Worm (Caenorhabditis elegans): ENCODE results near the gene arp-6.
A peak's percentile ranks its signal among the peaks of the same experiment; 100 is the strongest.

arp-6 gene

ce11 chrII:8062334-8062791 is 25.2 kb upstream of the arp-6 start, which contains the start of gene ufd-2:
Gene ufd-2, plus strand, starts transcription at chrII:8062741.
- TF ChIP-seq ceh-91 (GFP tag; IDR thresholded peaks at IDR 0.05) (0 out of 2 replicates have a peak, but pooled peaks have one; percentile 62), gei-17 (GFP tag; optimal IDR thresholded peaks at IDR 0.05) (no peak), lsl-1 (GFP tag; optimal IDR thresholded peaks at IDR 0.05) (peak; percentile 64), attf-3 (GFP tag; conservative IDR thresholded peaks at IDR 0.05) (peak; percentile 59; the same call in 1 of the 2 replicates), ZK185.1 (tag; optimal IDR thresholded peaks at IDR 0.05; ENCODE audit: poor library complexity, severe bottlenecking) (peak; percentile 23), dpl-1 (GFP tag; optimal IDR thresholded peaks at IDR 0.05) (peak; percentile 48), D2030.7 (GFP tag; IDR thresholded peaks at IDR 0.05) (peak; percentile 77), hsf-1 (GFP tag; IDR thresholded peaks at IDR 0.05) (0 out of 2 replicates have a peak, but pooled peaks have one; percentile 28), snpc-1.3 (tag; optimal IDR thresholded peaks at IDR 0.05; ENCODE audit: insufficient read depth) (no peak), hlh-12 (tag; optimal IDR thresholded peaks at IDR 0.05) (no peak), zim-3 (tag; optimal IDR thresholded peaks at IDR 0.05) (no peak), efl-1 (GFP tag; optimal IDR thresholded peaks at IDR 0.05) (peak; percentile 84), F57A8.1 (GFP tag; optimal IDR thresholded peaks at IDR 0.05) (no peak), mcd-1 (GFP tag; IDR thresholded peaks at IDR 0.05) (peak; percentile 94), madf-8 (GFP tag; conservative IDR thresholded peaks at IDR 0.05) (peak; percentile 53; the same call in 1 of the 2 replicates), aptf-2 (GFP tag; conservative IDR thresholded peaks at IDR 0.05) (no peak), ceh-100 (GFP tag; IDR thresholded peaks at IDR 0.05) (peak; percentile 93), xnd-1 (tag; optimal IDR thresholded peaks at IDR 0.05) (peak; percentile 22), bed-2 (GFP tag; IDR thresholded peaks at IDR 0.05) (peak; percentile 73), lir-1 (GFP tag; conservative IDR thresholded peaks at IDR 0.05) (no peak), lin-40 (tag; optimal IDR thresholded peaks at IDR 0.05) (peak; percentile 44), F23B12.7 (tag; optimal IDR thresholded peaks at IDR 0.05; ENCODE audit: insufficient read depth) (peak; percentile 87), ztf-18 (tag; optimal IDR thresholded peaks at IDR 0.05) (peak; percentile 80), nhr-179 (tag; optimal IDR thresholded peaks at IDR 0.05) (no peak), lin-35 (GFP tag; optimal IDR thresholded peaks at IDR 0.05) (peak in 1 of 3 experiments; percentile 31), attf-5 (GFP tag; optimal IDR thresholded peaks at IDR 0.05) (peak; percentile 82), let-607 (tag; optimal IDR thresholded peaks at IDR 0.05) (peak in 1 of 2 experiments; percentile 17), nhr-80 (tag; optimal IDR thresholded peaks at IDR 0.05) (peak; percentile 87), K12H6.12 (tag; optimal IDR thresholded peaks at IDR 0.05) (peak; percentile 46), rcor-1 (GFP tag; IDR thresholded peaks at IDR 0.05) (0 out of 2 replicates have a peak, but pooled peaks have one; percentile 64), lin-26 (GFP tag; IDR thresholded peaks at IDR 0.05) (peak; percentile 68; the same call in 1 of the 2 replicates), hmg-1.2 (GFP tag; IDR thresholded peaks at IDR 0.05) (peak; percentile 61; the same call in 1 of the 2 replicates), egrh-3 (GFP tag; IDR thresholded peaks at IDR 0.05) (peak; percentile 64), snpc-4 (GFP tag; optimal IDR thresholded peaks at IDR 0.05) (no peak), snpc-4 (tag; optimal IDR thresholded peaks at IDR 0.05) (peak in 2 of 4 experiments; percentile 22 to 25)

ce11 chrII:8059532-8059931 is 22.4 kb upstream of the arp-6 start:
- TF ChIP-seq nhr-80 (tag; optimal IDR thresholded peaks at IDR 0.05) (no peak), madf-10 (tag; optimal IDR thresholded peaks at IDR 0.05) (no peak), ccch-3 (GFP tag; optimal IDR thresholded peaks at IDR 0.05) (no peak), hrde-1 (tag; optimal IDR thresholded peaks at IDR 0.05; ENCODE audit: borderline replicate concordance) (no peak), egl-18 (GFP tag; IDR thresholded peaks at IDR 0.05) (no peak), F10E7.11 (tag; optimal IDR thresholded peaks at IDR 0.05) (no peak), mes-4 (tag; optimal IDR thresholded peaks at IDR 0.05) (no peak), B0336.3 (GFP tag; IDR thresholded peaks at IDR 0.05) (no peak), F37B4.10 (GFP tag; IDR thresholded peaks at IDR 0.05) (no peak), dpff-1 (tag; optimal IDR thresholded peaks at IDR 0.05) (no peak), F57A8.1 (GFP tag; optimal IDR thresholded peaks at IDR 0.05) (no peak), hlh-26 (GFP tag; conservative IDR thresholded peaks at IDR 0.05) (no peak), Y53G8AR.9 (GFP tag; conservative IDR thresholded peaks at IDR 0.05) (no peak), Y53F4B.3 (GFP tag; IDR thresholded peaks at IDR 0.05) (no peak), madf-3 (GFP tag; IDR thresholded peaks at IDR 0.05) (no peak), madf-8 (GFP tag; conservative IDR thresholded peaks at IDR 0.05) (no peak), mxl-1 (tag; optimal IDR thresholded peaks at IDR 0.05) (no peak)
